Worm (Caenorhabditis elegans) whole organism, young adult: ENCODE measurements around the gene ZK1010.4.

Source experiments
- B0019.2 ChIP-seq: fragments of 200-800 bp; sonication (Bioruptor generic); conservative IDR thresholded peaks from 2 replicates; pipeline ENCODE4 v1.3.6; 2022; ENCODE audit warnings: missing genetic modification reagents, missing genetic modification characterization, missing compliant biosample characterization
- B0336.3 ChIP-seq: fragments of 200-800 bp; sonication (Bioruptor generic); IDR thresholded peaks from 2 replicates; pipeline ENCODE4 v1.3.6; 2022; ENCODE audit warnings: missing genetic modification characterization, missing compliant biosample characterization
- C06A6.2 ChIP-seq: fragments of 200-800 bp; sonication (Bioruptor generic); conservative IDR thresholded peaks from 2 replicates; pipeline ENCODE4 v1.3.6; 2022; ENCODE audit warnings: missing genetic modification characterization, missing compliant biosample characterization
- C17E4.6 ChIP-seq: fragments of 200-800 bp; sonication (Bioruptor generic); IDR thresholded peaks from 2 replicates; pipeline ENCODE4 v1.3.6; 2022; ENCODE audit warnings: missing genetic modification reagents, missing genetic modification characterization, missing compliant biosample characterization
- D2030.7 ChIP-seq: fragments of 200-800 bp; sonication (Bioruptor generic); IDR thresholded peaks from 2 replicates; pipeline ENCODE4 v1.3.6; 2022; ENCODE audit warnings: missing genetic modification reagents, missing genetic modification characterization, missing compliant biosample characterization
- F22D6.2 ChIP-seq: sonication (generic microtip); optimal IDR thresholded peaks from 2 replicates; lab custom pipeline; 2016; ENCODE audit warnings: mild to moderate bottlenecking, missing genetic modification characterization, missing compliant biosample characterization
- F37B4.10 ChIP-seq: fragments of 200-800 bp; sonication (Bioruptor generic); IDR thresholded peaks from 2 replicates; pipeline ENCODE4 v1.3.6; 2022; ENCODE audit warnings: missing genetic modification characterization, missing compliant biosample characterization
- F55B11.4 ChIP-seq: sonication (generic microtip); optimal IDR thresholded peaks from 2 replicates; lab custom pipeline; 2016; ENCODE audit warnings: missing compliant biosample characterization, missing genetic modification characterization, borderline replicate concordance; ENCODE audit not compliant: insufficient read depth
- F57C9.4 ChIP-seq: sonication (generic microtip); optimal IDR thresholded peaks from 2 replicates; lab custom pipeline; 2017; ENCODE audit warnings: mild to moderate bottlenecking, missing genetic modification characterization, missing compliant biosample characterization
- K11D2.4 ChIP-seq: fragments of 200-800 bp; sonication (Bioruptor generic); IDR thresholded peaks from 2 replicates; pipeline ENCODE4 v1.3.6; 2022; ENCODE audit warnings: missing genetic modification reagents, missing genetic modification characterization, missing compliant biosample characterization
- T07F8.4 ChIP-seq: sonication (generic microtip); optimal IDR thresholded peaks from 2 replicates; lab custom pipeline; 2016; ENCODE audit warnings: mild to moderate bottlenecking, missing genetic modification characterization, moderate library complexity, missing compliant biosample characterization
- Y67H2A.10 ChIP-seq: fragments of 200-800 bp; sonication (Bioruptor generic); conservative IDR thresholded peaks from 2 replicates; pipeline ENCODE4 v1.3.6; 2022; ENCODE audit warnings: missing genetic modification reagents, missing genetic modification characterization, missing compliant biosample characterization
- ZK185.1 ChIP-seq: sonication (generic microtip); optimal IDR thresholded peaks from 2 replicates; lab custom pipeline; 2016; ENCODE audit warnings: mild to moderate bottlenecking, missing genetic modification characterization, missing compliant biosample characterization; ENCODE audit not compliant: poor library complexity, severe bottlenecking
- aptf-3 ChIP-seq: fragments of 200-800 bp; sonication (Bioruptor generic); IDR thresholded peaks from 2 replicates; pipeline ENCODE4 v1.3.6; 2022; ENCODE audit warnings: missing genetic modification characterization, missing compliant biosample characterization
- attf-3 ChIP-seq: fragments of 200-800 bp; sonication (Bioruptor generic); conservative IDR thresholded peaks from 2 replicates; pipeline ENCODE4 v1.3.6; 2022; ENCODE audit warnings: missing genetic modification reagents, missing genetic modification characterization, missing compliant biosample characterization
- attf-5 ChIP-seq: fragments of 200-800 bp; sonication (Bioruptor generic); optimal IDR thresholded peaks from 2 replicates; lab custom pipeline; 2018; ENCODE audit warnings: mild to moderate bottlenecking, missing genetic modification characterization, missing compliant biosample characterization
- bed-2 ChIP-seq: fragments of 200-800 bp; sonication (Bioruptor generic); IDR thresholded peaks from 2 replicates; pipeline ENCODE4 v1.3.6; 2022; ENCODE audit warnings: missing genetic modification reagents, missing genetic modification characterization, missing compliant biosample characterization
- cebp-2 ChIP-seq: fragments of 200-800 bp; sonication (Bioruptor generic); IDR thresholded peaks from 2 replicates; pipeline ENCODE4 v1.3.6; 2022; ENCODE audit warnings: missing genetic modification characterization, missing compliant biosample characterization
- ceh-100 ChIP-seq: fragments of 200-800 bp; sonication (Bioruptor generic); IDR thresholded peaks from 2 replicates; pipeline ENCODE4 v1.3.6; 2022; ENCODE audit warnings: missing genetic modification reagents, missing genetic modification characterization, missing compliant biosample characterization
- ceh-40 ChIP-seq: fragments of 200-800 bp; sonication (Bioruptor generic); IDR thresholded peaks from 2 replicates; pipeline ENCODE4 v1.3.6; 2022; ENCODE audit warnings: missing genetic modification characterization, missing compliant biosample characterization
- chd-7 ChIP-seq: sonication (generic microtip); optimal IDR thresholded peaks from 2 replicates; lab custom pipeline; 2016; ENCODE audit warnings: mild to moderate bottlenecking, missing genetic modification characterization, moderate library complexity, missing compliant biosample characterization
- dox-1 ChIP-seq: fragments of 200-800 bp; sonication (Bioruptor generic); IDR thresholded peaks from 2 replicates; pipeline ENCODE4 v1.3.6; 2022; ENCODE audit warnings: missing genetic modification reagents, missing genetic modification characterization, missing compliant biosample characterization
- efl-1 ChIP-seq: fragments of 150-350 bp; optimal IDR thresholded peaks from 2 replicates; lab custom pipeline; 2014; ENCODE audit warnings: missing biosample characterization, missing genetic modification reagents, missing genetic modification characterization
- egl-18 ChIP-seq: fragments of 200-800 bp; sonication (Bioruptor generic); IDR thresholded peaks from 2 replicates; pipeline ENCODE4 v1.3.6; 2022; ENCODE audit warnings: missing genetic modification reagents, missing genetic modification characterization, missing compliant biosample characterization
- egrh-3 ChIP-seq: fragments of 200-800 bp; sonication (Bioruptor generic); IDR thresholded peaks from 2 replicates; pipeline ENCODE4 v1.3.6; 2022; ENCODE audit warnings: missing genetic modification reagents, missing genetic modification characterization, missing compliant biosample characterization
- hmg-1.2 ChIP-seq: fragments of 200-800 bp; sonication (Bioruptor generic); IDR thresholded peaks from 2 replicates; pipeline ENCODE4 v1.3.6; 2022; ENCODE audit warnings: missing genetic modification reagents, missing genetic modification characterization, missing compliant biosample characterization
- let-526 ChIP-seq: fragments of 200-800 bp; sonication (Bioruptor generic); IDR thresholded peaks from 2 replicates; pipeline ENCODE4 v1.3.6; 2022; ENCODE audit warnings: missing genetic modification reagents, missing genetic modification characterization, missing compliant biosample characterization
- let-607 ChIP-seq, 2 experiments: fragments of 200-800 bp in 1 of 2; sonication (Bioruptor generic) in 1 of 2; sonication (generic microtip) in 1 of 2; optimal IDR thresholded peaks; 2 replicates each; lab custom pipeline; 2016 to 2018; ENCODE audit warnings: mild to moderate bottlenecking in 2 of 2, missing compliant biosample characterization in 2 of 2, missing genetic modification characterization in 2 of 2, moderate library complexity in 2 of 2, missing genotype in 1 of 2
- lin-26 ChIP-seq: fragments of 200-800 bp; sonication (Bioruptor generic); IDR thresholded peaks from 2 replicates; pipeline ENCODE4 v1.3.6; 2022; ENCODE audit warnings: missing genetic modification reagents, missing genetic modification characterization, missing compliant biosample characterization
- lin-54 ChIP-seq: fragments of 200-800 bp; sonication (Bioruptor generic); optimal IDR thresholded peaks from 2 replicates; lab custom pipeline; 2018; ENCODE audit warnings: mild to moderate bottlenecking, missing genetic modification characterization, missing compliant biosample characterization
- lsl-1 ChIP-seq: fragments of 200-800 bp; sonication (Bioruptor generic); optimal IDR thresholded peaks from 2 replicates; lab custom pipeline; 2018; ENCODE audit warnings: mild to moderate bottlenecking, missing genetic modification characterization, moderate library complexity, missing compliant biosample characterization
- lsy-27 ChIP-seq: sonication (generic microtip); optimal IDR thresholded peaks from 2 replicates; lab custom pipeline; 2017; ENCODE audit warnings: missing genetic modification characterization, mild to moderate bottlenecking, missing compliant biosample characterization, antibody characterized with exemption, missing genotype, borderline replicate concordance; ENCODE audit not compliant: insufficient read depth
- mcd-1 ChIP-seq: fragments of 200-800 bp; sonication (Bioruptor generic); IDR thresholded peaks from 2 replicates; pipeline ENCODE4 v1.3.6; 2022; ENCODE audit warnings: missing genetic modification reagents, missing genetic modification characterization, missing compliant biosample characterization
- nfyb-1 ChIP-seq: fragments of 200-800 bp; sonication (Bioruptor generic); IDR thresholded peaks from 2 replicates; pipeline ENCODE4 v1.3.6; 2022; ENCODE audit warnings: missing genetic modification reagents, missing genetic modification characterization, missing compliant biosample characterization
- nhr-80 ChIP-seq: sonication (generic microtip); optimal IDR thresholded peaks from 2 replicates; lab custom pipeline; 2016; ENCODE audit warnings: missing genetic modification characterization, missing compliant biosample characterization
- rcor-1 ChIP-seq: fragments of 200-800 bp; sonication (Bioruptor generic); IDR thresholded peaks from 2 replicates; pipeline ENCODE4 v1.3.6; 2022; ENCODE audit warnings: missing genetic modification reagents, missing genetic modification characterization, missing compliant biosample characterization
- repo-1 ChIP-seq: sonication (generic microtip); optimal IDR thresholded peaks from 2 replicates; lab custom pipeline; 2017; ENCODE audit warnings: mild to moderate bottlenecking, missing genetic modification characterization, missing compliant biosample characterization
- sea-2 ChIP-seq: fragments of 200-800 bp; sonication (Bioruptor generic); IDR thresholded peaks from 2 replicates; pipeline ENCODE4 v1.3.6; 2022; ENCODE audit warnings: missing genetic modification characterization, missing compliant biosample characterization
- snpc-1.3 ChIP-seq: sonication (generic microtip); optimal IDR thresholded peaks from 2 replicates; lab custom pipeline; 2017; ENCODE audit warnings: missing genetic modification characterization, mild to moderate bottlenecking, missing compliant biosample characterization, antibody characterized with exemption, moderate library complexity, missing genotype, missing genetic modification reagents; ENCODE audit not compliant: insufficient read depth
- sptf-2 ChIP-seq: fragments of 200-800 bp; sonication (Bioruptor generic); optimal IDR thresholded peaks from 2 replicates; lab custom pipeline; 2018; ENCODE audit warnings: mild to moderate bottlenecking, missing genetic modification characterization, missing compliant biosample characterization
- unc-62 ChIP-seq: fragments of 150-350 bp; optimal IDR thresholded peaks from 2 replicates; lab custom pipeline; 2014; ENCODE audit warnings: missing biosample characterization, missing genetic modification reagents, missing genetic modification characterization
- zim-3 ChIP-seq: sonication (generic microtip); optimal IDR thresholded peaks from 2 replicates; lab custom pipeline; 2017; ENCODE audit warnings: mild to moderate bottlenecking, missing genetic modification characterization, moderate library complexity, missing compliant biosample characterization
- ztf-28 ChIP-seq: fragments of 200-800 bp; sonication (Bioruptor generic); IDR thresholded peaks from 2 replicates; pipeline ENCODE4 v1.3.6; 2022; ENCODE audit warnings: missing genetic modification reagents, missing genetic modification characterization, missing compliant biosample characterization

Gene ZK1010.4

ce11 chrIII:13004316-13004715, 23.4 kb downstream of the ZK1010.4 start:
- TF ChIP-seq lin-26 (GFP tag; lab: Robert Waterston, UW) (0 out of 2 replicates have a peak, but pooled peaks have one; percentile 26), rcor-1 (GFP tag; lab: Robert Waterston, UW) (no peak)
- TF ChIP-seq, all 124 proteins: peak for 1

- TF ChIP-seq zim-3 (no peak), F37B4.10 (GFP tag; lab: Robert Waterston, UW) (no peak), egrh-3 (GFP tag; lab: Robert Waterston, UW) (no peak), bed-2 (no peak), lsy-27 (tag; lab: Kevin White, UChicago) (no peak), egl-18 (GFP tag; lab: Robert Waterston, UW) (no peak), efl-1 (GFP tag; lab: Kevin White, UChicago) (no peak), hmg-1.2 (GFP tag; lab: Robert Waterston, UW) (no peak), ztf-28 (GFP tag; lab: Robert Waterston, UW) (no peak), ceh-40 (GFP tag; lab: Robert Waterston, UW) (no peak), nfyb-1 (GFP tag; lab: Robert Waterston, UW) (no peak), Y67H2A.10 (no peak), D2030.7 (GFP tag; lab: Robert Waterston, UW) (no peak), snpc-1.3 (tag; lab: Kevin White, UChicago) (no peak), unc-62 (GFP tag; lab: Kevin White, UChicago) (no peak), attf-5 (GFP tag; lab: Kevin White, UChicago) (no peak)
Observed at ce11 chrIII:13005161-13005560, 24.3 kb downstream of the ZK1010.4 start, which contains the start of gene snf-7. Gene snf-7, plus strand, starts transcription at chrIII:13005461.

ce11 chrIII:13011927-13012326, 31.1 kb downstream of the ZK1010.4 start:
- no peak for TF ChIP-seq lsl-1 (GFP tag; lab: Kevin White, UChicago)
- no peak for TF ChIP-seq hmg-1.2 (GFP tag; lab: Robert Waterston, UW)
- no peak for TF ChIP-seq chd-7 (tag; lab: Kevin White, UChicago)
- TF ChIP-seq let-526, result no peak
- TF ChIP-seq cebp-2 (GFP tag; lab: Robert Waterston, UW), result no peak

ce11 chrIII:13013912-13014311, 33.0 kb downstream of the ZK1010.4 start:
- TF ChIP-seq B0336.3, result no peak
- no peak for TF ChIP-seq repo-1
- TF ChIP-seq sea-2 (GFP tag; lab: Robert Waterston, UW), result no peak
- no peak for TF ChIP-seq dox-1 (GFP tag; lab: Robert Waterston, UW)
- TF ChIP-seq sptf-2 (GFP tag; lab: Kevin White, UChicago), result no peak
- TF ChIP-seq let-607 (tag; optimal IDR thresholded peaks at IDR 0.05; lab: Kevin White, UChicago), result no peak
- TF ChIP-seq mcd-1 (GFP tag; lab: Robert Waterston, UW), result no peak
- TF ChIP-seq K11D2.4 (GFP tag; lab: Robert Waterston, UW), result no peak
- no peak for TF ChIP-seq F55B11.4

- TF ChIP-seq C17E4.6 (GFP tag; lab: Robert Waterston, UW), result no peak
- TF ChIP-seq C06A6.2 (GFP tag; lab: Robert Waterston, UW), result peak; percentile 30; the same call in 1 of the 2 replicates
- no peak for TF ChIP-seq B0019.2 (GFP tag; lab: Robert Waterston, UW)
- peak; percentile 33; the same call in 1 of the 2 replicates for TF ChIP-seq attf-3 (GFP tag; lab: Robert Waterston, UW)
- TF ChIP-seq F57C9.4, result no peak
- TF ChIP-seq ceh-100 (GFP tag; lab: Robert Waterston, UW), result no peak
- no peak for TF ChIP-seq F22D6.2 (tag; lab: Kevin White, UChicago)
- no peak for TF ChIP-seq aptf-3 (GFP tag; lab: Robert Waterston, UW)
- TF ChIP-seq T07F8.4, result no peak
- no peak for TF ChIP-seq ZK185.1 (tag; lab: Kevin White, UChicago)
- peak; percentile 15 for TF ChIP-seq nhr-80 (tag; lab: Kevin White, UChicago)
- TF ChIP-seq lin-54 (GFP tag; lab: Kevin White, UChicago), result peak; percentile 27
- 0 out of 2 replicates have a peak, but pooled peaks have one; percentile 34 for TF ChIP-seq B0336.3
Observed at ce11 chrIII:13015754-13016317, 35.0 kb downstream of the ZK1010.4 start.
